Worm (Caenorhabditis elegans): ENCODE data around the gene pah-1.

DNA sequence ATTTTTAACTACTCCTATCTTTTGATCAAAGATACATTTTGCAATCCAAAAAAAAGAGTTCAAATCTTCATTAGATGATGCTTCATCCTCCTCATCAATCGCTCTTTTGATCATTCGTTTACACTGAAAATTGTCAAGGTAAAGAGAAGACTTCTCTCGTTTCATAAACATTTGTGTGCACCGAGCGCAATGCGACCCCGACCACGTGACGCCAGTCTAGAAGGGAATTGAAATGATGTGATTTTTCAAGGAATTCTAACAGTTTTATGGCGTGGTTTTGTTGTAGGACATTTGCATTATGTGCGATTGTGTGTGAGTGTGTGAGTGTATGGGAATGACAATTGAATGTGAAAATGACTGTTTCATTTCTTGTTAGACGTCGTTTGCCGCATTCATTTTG, 25.5 kb downstream of the pah-1 start:
- TF ChIP-seq unc-3 (GFP tag; conservative IDR thresholded peaks at IDR 0.05) (no peak), unc-3 (tag; optimal IDR thresholded peaks at IDR 0.05) (no peak), ceh-45 (GFP tag; IDR thresholded peaks at IDR 0.05) (no peak), unc-42 (tag; optimal IDR thresholded peaks at IDR 0.05) (no peak), pha-4 (tag; optimal IDR thresholded peaks at IDR 0.05) (no peak), fkh-10 (GFP tag; optimal IDR thresholded peaks at IDR 0.05) (no peak), lin-11 (tag; optimal IDR thresholded peaks at IDR 0.05) (no peak)
